Worm (Caenorhabditis elegans) whole organism, mixed stage, embryonic: Measurements from ENCODE around the gene K06A4.7.

ENCODE experiments used
- M03D4.4 ChIP-seq: sonication (generic microtip); optimal IDR thresholded peaks from 2 replicates; lab custom pipeline; 2017; ENCODE audit warnings: mild to moderate bottlenecking, missing genetic modification characterization, missing compliant biosample characterization
- bed-3 ChIP-seq: fragments of 200-800 bp; sonication (Bioruptor generic); optimal IDR thresholded peaks from 3 replicates; lab custom pipeline; 2018; ENCODE audit warnings: mild to moderate bottlenecking, missing genetic modification characterization, moderate library complexity, missing compliant biosample characterization
- blmp-1 ChIP-seq: fragments of 150-350 bp; optimal IDR thresholded peaks from 2 replicates; lab custom pipeline; 2014; ENCODE audit warnings: missing biosample characterization, missing genetic modification characterization
- ceh-39 ChIP-seq: fragments of 150-350 bp; optimal IDR thresholded peaks from 2 replicates; lab custom pipeline; 2014; ENCODE audit warnings: missing biosample characterization, missing genetic modification characterization
- ceh-43 ChIP-seq: fragments of 200-800 bp; sonication (Bioruptor generic); optimal IDR thresholded peaks from 2 replicates; lab custom pipeline; 2018; ENCODE audit warnings: mild to moderate bottlenecking, missing genetic modification characterization, moderate library complexity, missing compliant biosample characterization
- ceh-83 ChIP-seq: fragments of 200-800 bp; sonication (Bioruptor generic); optimal IDR thresholded peaks from 2 replicates; lab custom pipeline; 2018; ENCODE audit warnings: mild to moderate bottlenecking, missing genetic modification characterization, missing compliant biosample characterization
- ces-1 ChIP-seq: fragments of 150-350 bp; optimal IDR thresholded peaks from 2 replicates; lab custom pipeline; 2014; ENCODE audit warnings: missing biosample characterization, missing genetic modification reagents, missing genetic modification characterization
- cnd-1 ChIP-seq: fragments of 200-800 bp; sonication (Bioruptor generic); optimal IDR thresholded peaks from 2 replicates; lab custom pipeline; 2018; ENCODE audit warnings: mild to moderate bottlenecking, missing genetic modification characterization, missing compliant biosample characterization
- drap-1 ChIP-seq: fragments of 200-800 bp; sonication (Bioruptor generic); optimal IDR thresholded peaks from 3 replicates; lab custom pipeline; 2018; ENCODE audit warnings: mild to moderate bottlenecking, missing genetic modification characterization, missing compliant biosample characterization
- elt-3 ChIP-seq: fragments of 150-350 bp; optimal IDR thresholded peaks from 2 replicates; lab custom pipeline; 2014; ENCODE audit warnings: missing biosample characterization, missing genetic modification characterization
- flh-1 ChIP-seq: fragments of 200-800 bp; sonication (Bioruptor generic); optimal IDR thresholded peaks from 2 replicates; lab custom pipeline; 2018; ENCODE audit warnings: mild to moderate bottlenecking, missing genetic modification characterization, moderate library complexity, missing compliant biosample characterization
- ham-2 ChIP-seq: fragments of 200-800 bp; sonication (Bioruptor generic); optimal IDR thresholded peaks from 2 replicates; lab custom pipeline; 2018; ENCODE audit warnings: mild to moderate bottlenecking, missing genetic modification characterization, missing compliant biosample characterization
- lin-32 ChIP-seq: fragments of 200-800 bp; sonication (Bioruptor generic); optimal IDR thresholded peaks from 2 replicates; lab custom pipeline; 2018; ENCODE audit warnings: mild to moderate bottlenecking, missing genetic modification characterization, missing compliant biosample characterization
- mab-5 ChIP-seq: fragments of 150-350 bp; optimal IDR thresholded peaks from 2 replicates; lab custom pipeline; 2014; ENCODE audit warnings: missing biosample characterization, missing genetic modification characterization
- mep-1 ChIP-seq: fragments of 150-350 bp; optimal IDR thresholded peaks from 2 replicates; lab custom pipeline; 2017; ENCODE audit warnings: missing biosample characterization, missing genetic modification reagents, missing genetic modification characterization, inconsistent platforms
- mls-2 ChIP-seq: sonication (generic microtip); optimal IDR thresholded peaks from 2 replicates; lab custom pipeline; 2016; ENCODE audit warnings: mild to moderate bottlenecking, missing genetic modification characterization, moderate library complexity, missing compliant biosample characterization
- nhr-12 ChIP-seq: fragments of 150-350 bp; optimal IDR thresholded peaks from 2 replicates; lab custom pipeline; 2014; ENCODE audit warnings: missing biosample characterization, missing genetic modification characterization
- nhr-237 ChIP-seq: fragments of 150-350 bp; optimal IDR thresholded peaks from 2 replicates; lab custom pipeline; 2014; ENCODE audit warnings: missing biosample characterization, missing genetic modification characterization
- sem-2 ChIP-seq: fragments of 200-800 bp; sonication (Bioruptor generic); optimal IDR thresholded peaks from 2 replicates; lab custom pipeline; 2018; ENCODE audit warnings: mild to moderate bottlenecking, missing genetic modification characterization, missing compliant biosample characterization
- snpc-4 ChIP-seq: fragments of 150-350 bp; optimal IDR thresholded peaks from 2 replicates; lab custom pipeline; 2014; ENCODE audit warnings: missing biosample characterization, missing genetic modification characterization
- sptf-1 ChIP-seq: sonication (generic microtip); optimal IDR thresholded peaks from 2 replicates; lab custom pipeline; 2017; ENCODE audit warnings: mild to moderate bottlenecking, missing genetic modification characterization, moderate library complexity, missing compliant biosample characterization
- tbx-8 ChIP-seq: fragments of 200-800 bp; sonication (Bioruptor generic); optimal IDR thresholded peaks from 2 replicates; lab custom pipeline; 2018; ENCODE audit warnings: mild to moderate bottlenecking, missing genetic modification characterization, moderate library complexity, missing compliant biosample characterization
- unc-120 ChIP-seq: sonication (generic microtip); optimal IDR thresholded peaks from 2 replicates; lab custom pipeline; 2017; ENCODE audit warnings: missing genetic modification characterization, missing compliant biosample characterization; ENCODE audit not compliant: poor library complexity, severe bottlenecking
- unc-39 ChIP-seq: fragments of 150-350 bp; optimal IDR thresholded peaks from 2 replicates; lab custom pipeline; 2014; ENCODE audit warnings: missing biosample characterization, missing genetic modification characterization
- unc-62 ChIP-seq: fragments of 150-350 bp; optimal IDR thresholded peaks from 2 replicates; lab custom pipeline; 2014; ENCODE audit warnings: missing biosample characterization, missing genetic modification reagents, missing genetic modification characterization
- ztf-11 ChIP-seq: fragments of 150-350 bp; optimal IDR thresholded peaks from 2 replicates; lab custom pipeline; 2014; ENCODE audit warnings: missing biosample characterization, missing genetic modification characterization

The K06A4.7 gene

DNA sequence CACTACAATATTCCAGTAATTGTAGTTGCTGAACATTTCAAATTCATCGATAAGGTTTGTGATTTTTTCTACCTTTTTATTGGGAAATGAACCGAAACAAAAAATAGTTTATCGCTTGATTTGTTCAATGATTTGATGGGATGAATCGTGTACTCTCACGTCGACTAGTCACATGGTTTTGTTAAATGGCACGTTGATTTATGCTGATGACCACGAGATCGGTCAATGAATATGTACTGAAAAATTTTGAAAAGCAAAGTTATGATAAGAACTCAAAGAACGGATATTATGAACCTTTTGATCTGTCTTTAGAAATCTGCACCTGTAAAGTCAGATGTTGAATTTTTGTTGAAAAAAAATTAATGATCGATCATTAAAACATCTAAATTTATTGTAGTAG, 25.0 kb upstream of the K06A4.7 start:
- no peak for TF ChIP-seq flh-1 (GFP tag; lab: Kevin White, UChicago)
- no peak for TF ChIP-seq mep-1 (tag; lab: Kevin White, UChicago)
- TF ChIP-seq unc-120 (tag; lab: Kevin White, UChicago) = no peak
- no peak for TF ChIP-seq ceh-83
- TF ChIP-seq cnd-1 (tag; lab: Kevin White, UChicago) = no peak
- TF ChIP-seq snpc-4 = no peak
- TF ChIP-seq unc-39 (tag; lab: Kevin White, UChicago) = no peak
- no peak for TF ChIP-seq drap-1 (GFP tag; lab: Kevin White, UChicago)
- TF ChIP-seq ham-2 = no peak
- TF ChIP-seq unc-62 = no peak
- no peak for TF ChIP-seq ceh-39
- TF ChIP-seq mls-2 (tag; lab: Kevin White, UChicago) = no peak
- no peak for TF ChIP-seq blmp-1 (tag; lab: Kevin White, UChicago)
- no peak for TF ChIP-seq M03D4.4 (tag; lab: Kevin White, UChicago)
- TF ChIP-seq bed-3 (GFP tag; lab: Kevin White, UChicago) = no peak
- no peak for TF ChIP-seq nhr-12 (tag; lab: Kevin White, UChicago)
- TF ChIP-seq, all 35 proteins: peak for 0

- TF ChIP-seq ceh-43 (GFP tag; lab: Kevin White, UChicago) (no peak), mab-5 (tag; lab: Kevin White, UChicago) (no peak), mep-1 (tag; lab: Kevin White, UChicago) (peak; percentile 48)
Measured at ce11 chrV:9513590-9513989, 22.3 kb upstream of the K06A4.7 start, which contains the start of gene eif-2Bdelta. Gene eif-2Bdelta (plus strand): TSS chrV:9513824.

DNA sequence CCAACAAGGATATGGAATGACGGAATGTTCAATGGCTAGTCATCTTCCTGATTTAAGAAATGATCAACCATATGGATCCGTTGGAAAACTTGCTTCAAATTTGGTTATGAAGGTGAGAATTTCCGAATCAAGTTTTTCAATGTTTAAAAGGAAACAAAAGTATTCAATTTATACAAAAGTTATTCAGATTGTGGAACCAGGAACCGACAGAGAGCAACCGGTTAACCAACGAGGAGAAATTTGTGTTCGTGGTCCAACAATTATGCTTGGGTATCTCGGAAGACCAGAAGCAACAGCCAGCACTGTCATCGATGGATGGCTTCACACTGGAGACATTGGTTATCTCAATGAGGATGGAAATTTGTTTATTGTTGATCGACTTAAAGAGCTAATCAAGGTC, 18.3 kb upstream of the K06A4.7 start:
- TF ChIP-seq elt-3 (tag; lab: Kevin White, UChicago) (no peak), ztf-11 (tag; lab: Kevin White, UChicago) (no peak), flh-1 (GFP tag; lab: Kevin White, UChicago) (no peak), lin-32 (GFP tag; lab: Kevin White, UChicago) (no peak), bed-3 (GFP tag; lab: Kevin White, UChicago) (no peak)

DNA sequence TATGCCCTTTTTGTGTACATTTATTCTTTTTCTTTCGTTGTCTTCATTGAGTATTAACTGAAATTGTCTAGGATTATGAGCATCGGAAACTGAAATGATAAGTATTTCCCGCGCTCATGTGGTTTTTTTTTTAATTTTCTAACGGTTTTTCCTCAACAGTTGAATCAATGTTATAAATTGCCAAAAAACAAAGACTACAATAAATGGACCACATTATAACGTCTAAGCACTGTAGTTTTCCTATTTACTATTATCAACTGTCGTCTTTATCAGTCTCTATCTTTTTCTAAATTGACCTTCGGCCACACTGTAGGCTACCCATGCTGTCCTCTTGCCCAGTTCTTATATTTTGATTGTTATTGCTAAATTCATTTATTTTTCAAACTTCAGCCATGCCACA, 16.5 kb upstream of the K06A4.7 start, which contains the start of gene acs-14:
TSS of gene acs-14 (plus strand) at position 391 of the 400 bp plus-strand sequence.
- TF ChIP-seq mls-2 (tag; lab: Kevin White, UChicago) = no peak
- no peak for TF ChIP-seq sem-2 (GFP tag; lab: Kevin White, UChicago)
- TF ChIP-seq ceh-39 = no peak
- TF ChIP-seq tbx-8 (GFP tag; lab: Kevin White, UChicago) = no peak
- no peak for TF ChIP-seq M03D4.4 (tag; lab: Kevin White, UChicago)
- TF ChIP-seq blmp-1 (tag; lab: Kevin White, UChicago) = no peak
- TF ChIP-seq flh-1 (GFP tag; lab: Kevin White, UChicago) = no peak
- TF ChIP-seq unc-120 (tag; lab: Kevin White, UChicago) = no peak
- no peak for TF ChIP-seq mep-1 (tag; lab: Kevin White, UChicago)
- no peak for TF ChIP-seq mab-5 (tag; lab: Kevin White, UChicago)
- TF ChIP-seq elt-3 (tag; lab: Kevin White, UChicago) = no peak

ce11 chrV:9506931-9507330, 15.6 kb upstream of the K06A4.7 start:
- TF ChIP-seq sem-2 (GFP tag; lab: Kevin White, UChicago) (no peak), ces-1 (no peak), sptf-1 (no peak), unc-39 (tag; lab: Kevin White, UChicago) (no peak)
- TF ChIP-seq, all 35 proteins: peak for 0

- TF ChIP-seq drap-1 (GFP tag; lab: Kevin White, UChicago) = no peak
- no peak for TF ChIP-seq nhr-237
- TF ChIP-seq flh-1 (GFP tag; lab: Kevin White, UChicago) = no peak
- TF ChIP-seq nhr-12 (tag; lab: Kevin White, UChicago) = no peak
- TF ChIP-seq, all 35 proteins: peak for 0
Measured at ce11 chrV:9504474-9504960, 13.2 kb upstream of the K06A4.7 start, which contains the start of gene haao-1. Gene haao-1 (plus strand): TSS chrV:9504910.
